Fruit fly (Drosophila melanogaster) whole organism, wandering third instar larva: ENCODE measurements around the gene CG32074.
A peak's percentile ranks its signal among the peaks of the same experiment; 100 is the strongest.

Experiments
- Abd-B ChIP-seq: fragments of >200 bp; optimal IDR thresholded peaks from 2 replicates; lab custom pipeline; 2017; ENCODE audit warnings: missing biosample characterization, missing genetic modification characterization
- CG9705 ChIP-seq: fragments of 200-800 bp; sonication (Bioruptor generic); optimal IDR thresholded peaks from 2 replicates; lab custom pipeline; 2018; ENCODE audit warnings: missing biosample characterization, mild to moderate bottlenecking, missing genetic modification characterization
- CrebA ChIP-seq: fragments of 200-800 bp; sonication (Bioruptor generic); optimal IDR thresholded peaks from 2 replicates; lab custom pipeline; 2016; ENCODE audit warnings: missing biosample characterization, mild to moderate bottlenecking, missing genetic modification characterization, borderline replicate concordance
- Dif ChIP-seq: fragments of 200-275, 200-300 bp; sonication (Bioruptor generic); optimal IDR thresholded peaks from 2 replicates; lab custom pipeline; 2018; ENCODE audit warnings: missing biosample characterization, missing genetic modification characterization; ENCODE audit not compliant: partially characterized antibody
- HLH106 ChIP-seq: fragments of 200-800 bp; optimal IDR thresholded peaks from 3 replicates; lab custom pipeline; 2019; ENCODE audit warnings: missing biosample characterization, mild to moderate bottlenecking, missing genetic modification characterization, moderate library complexity
- Hnf4 ChIP-seq: fragments of 200-800 bp; sonication (Bioruptor generic); optimal IDR thresholded peaks from 2 replicates; lab custom pipeline; 2016; ENCODE audit warnings: missing biosample characterization, mild to moderate bottlenecking, missing genetic modification characterization
- Hr83 ChIP-seq: fragments of 200-300 bp; sonication (Bioruptor generic); optimal IDR thresholded peaks from 2 replicates; lab custom pipeline; 2016; ENCODE audit warnings: missing biosample characterization, mild to moderate bottlenecking, missing genetic modification characterization, moderate library complexity; ENCODE audit not compliant: poor library complexity, severe bottlenecking
- Jra ChIP-seq: sonication (Bioruptor generic); optimal IDR thresholded peaks from 2 replicates; lab custom pipeline; 2016; ENCODE audit warnings: missing biosample characterization, missing genetic modification characterization
- N ChIP-seq: fragments of >200 bp; optimal IDR thresholded peaks from 2 replicates; lab custom pipeline; 2018; ENCODE audit warnings: missing biosample characterization, missing external identifiers, missing genetic modification characterization
- OdsH ChIP-seq: fragments of 200-800 bp; sonication (Bioruptor generic); optimal IDR thresholded peaks from 2 replicates; lab custom pipeline; 2016; ENCODE audit warnings: missing biosample characterization, mild to moderate bottlenecking, missing genetic modification characterization
- Sp1 ChIP-seq: fragments of 200-800 bp; sonication (Bioruptor generic); optimal IDR thresholded peaks from 3 replicates; lab custom pipeline; 2019; ENCODE audit warnings: missing biosample characterization, mild to moderate bottlenecking, missing genetic modification characterization, moderate library complexity
- brk ChIP-seq: fragments of 200-800 bp; sonication (Bioruptor generic); optimal IDR thresholded peaks from 2 replicates; lab custom pipeline; 2016; ENCODE audit warnings: missing biosample characterization, mild to moderate bottlenecking, missing genetic modification characterization
- dl ChIP-seq, 2 experiments: fragments of 175-275, 200-275 bp in 1 of 2; fragments of 200-275 bp in 1 of 2; sonication (Bioruptor generic); optimal IDR thresholded peaks; lab custom pipeline; 2018; ENCODE audit warnings: mild to moderate bottlenecking in 2 of 2, missing biosample characterization in 2 of 2, missing genetic modification characterization in 2 of 2, moderate library complexity in 2 of 2; ENCODE audit not compliant: partially characterized antibody in 2 of 2, insufficient read depth in 1 of 2
- dmrt93B ChIP-seq: fragments of 200-800 bp; sonication (Bioruptor generic); optimal IDR thresholded peaks from 2 replicates; lab custom pipeline; 2018; ENCODE audit warnings: missing biosample characterization, mild to moderate bottlenecking, missing genetic modification characterization
- dsf ChIP-seq: sonication (Bioruptor generic); optimal IDR thresholded peaks from 2 replicates; lab custom pipeline; 2016; ENCODE audit warnings: missing biosample characterization, missing genetic modification characterization, borderline replicate concordance
- ey ChIP-seq: fragments of 200-800 bp; sonication (Bioruptor generic); optimal IDR thresholded peaks from 2 replicates; lab custom pipeline; 2016; ENCODE audit warnings: missing biosample characterization, missing genetic modification characterization
- foxo ChIP-seq, 2 experiments: fragments of 200-800 bp; sonication (Bioruptor generic); optimal IDR thresholded peaks; 2 replicates in 1 of 2; 3 replicates in 1 of 2; lab custom pipeline; 2016 to 2017; ENCODE audit warnings: missing biosample characterization in 2 of 2, missing genetic modification characterization in 2 of 2
- h ChIP-seq: fragments of 200-800 bp; sonication (Bioruptor generic); optimal IDR thresholded peaks from 3 replicates; lab custom pipeline; 2016; ENCODE audit warnings: missing biosample characterization, mild to moderate bottlenecking, missing genetic modification characterization
- jim ChIP-seq: fragments of 175-275, 200-325 bp; sonication (Bioruptor generic); optimal IDR thresholded peaks from 2 replicates; lab custom pipeline; 2016; ENCODE audit warnings: missing biosample characterization, mild to moderate bottlenecking, missing genetic modification characterization
- lola ChIP-seq: fragments of >200 bp; optimal IDR thresholded peaks from 2 replicates; lab custom pipeline; 2017; ENCODE audit warnings: missing biosample characterization, missing genetic modification characterization
- psq ChIP-seq: fragments of 200-800 bp; sonication (Bioruptor generic); optimal IDR thresholded peaks from 3 replicates; lab custom pipeline; 2017; ENCODE audit warnings: missing biosample characterization, mild to moderate bottlenecking, missing genetic modification characterization, moderate library complexity
- rgr ChIP-seq: fragments of 200-800 bp; sonication (Bioruptor generic); optimal IDR thresholded peaks from 3 replicates; lab custom pipeline; 2016; ENCODE audit warnings: missing biosample characterization, mild to moderate bottlenecking, missing genetic modification characterization
- sage ChIP-seq: fragments of 200-800 bp; sonication (Bioruptor generic); optimal IDR thresholded peaks from 2 replicates; lab custom pipeline; 2016; ENCODE audit warnings: missing biosample characterization, mild to moderate bottlenecking, missing genetic modification characterization
- sv ChIP-seq: fragments of 200-800 bp; sonication (Bioruptor generic); optimal IDR thresholded peaks from 3 replicates; lab custom pipeline; 2016; ENCODE audit warnings: missing biosample characterization, missing genetic modification characterization
- usp ChIP-seq: fragments of >200 bp; optimal IDR thresholded peaks from 2 replicates; lab custom pipeline; 2017; ENCODE audit warnings: missing biosample characterization, missing genetic modification characterization
- woc ChIP-seq: sonication (Bioruptor generic); optimal IDR thresholded peaks from 2 replicates; lab custom pipeline; 2016; ENCODE audit warnings: missing biosample characterization, mild to moderate bottlenecking, missing genetic modification characterization

Gene CG32074

dm6 chr3L:11119901-11120418 lies 12.2 kb downstream of the CG32074 start:
- no peak for TF ChIP-seq OdsH
- peak; percentile 12 for TF ChIP-seq jim (GFP tag; lab: Kevin White, UChicago)
- TF ChIP-seq HLH106 (tag; lab: Kevin White, UChicago), result no peak
- TF ChIP-seq lola (GFP tag; lab: Kevin White, UChicago), result no peak
- peak; percentile 3 for TF ChIP-seq sv (GFP tag; lab: Kevin White, UChicago)
- peak; percentile 18 for TF ChIP-seq psq
- no peak for TF ChIP-seq ey (GFP tag; lab: Kevin White, UChicago)
- peak; percentile 82 for TF ChIP-seq N (GFP tag; lab: Kevin White, UChicago)
- TF ChIP-seq h (GFP tag; lab: Kevin White, UChicago), result peak; percentile 34

DNA sequence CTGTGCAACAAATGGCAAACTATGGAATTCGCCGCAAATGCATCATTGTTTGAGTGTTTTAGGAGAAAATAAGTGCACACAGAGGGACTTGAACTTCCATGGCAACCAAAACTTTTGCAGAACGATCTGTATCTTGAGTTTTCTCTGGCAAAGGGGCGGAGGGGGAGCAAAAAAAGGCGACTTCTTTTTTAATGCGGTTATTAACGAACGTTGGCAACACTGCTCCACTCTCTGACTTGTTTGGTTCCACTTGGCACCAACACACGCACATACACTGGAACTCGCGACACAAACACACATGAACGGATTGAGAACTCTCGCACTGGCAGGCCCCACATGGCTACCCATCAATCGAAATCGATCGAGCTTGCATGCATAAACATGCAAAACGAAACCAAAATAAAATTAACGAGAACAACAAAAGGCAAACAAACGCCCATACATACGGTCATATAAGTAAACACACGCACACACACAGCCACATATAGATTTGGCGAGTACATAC lies 12.7 kb downstream of the CG32074 start:
- TF ChIP-seq HLH106 (tag; lab: Kevin White, UChicago), result peak; percentile 30
- TF ChIP-seq woc (GFP tag; lab: Kevin White, UChicago), result no peak
- TF ChIP-seq Abd-B (GFP tag; lab: Kevin White, UChicago), result no peak
- TF ChIP-seq ey (GFP tag; lab: Kevin White, UChicago), result peak; percentile 18
- peak; percentile 41 for TF ChIP-seq psq
- TF ChIP-seq dmrt93B (GFP tag; lab: Kevin White, UChicago), result peak; percentile 6
- peak; percentile 42 for TF ChIP-seq jim (GFP tag; lab: Kevin White, UChicago)
- no peak for TF ChIP-seq usp (GFP tag; lab: Kevin White, UChicago)

dm6 chr3L:11118627-11119395 lies 13.3 kb downstream of the CG32074 start:
- TF ChIP-seq Jra (GFP tag; lab: Kevin White, UChicago) (peak; percentile 6), Sp1 (peak; percentile 16), h (GFP tag; lab: Kevin White, UChicago) (peak; percentile 43), CrebA (no peak), sv (GFP tag; lab: Kevin White, UChicago) (peak; percentile 34), brk (no peak), Hnf4 (peak; percentile 11), rgr (peak; percentile 27), dmrt93B (GFP tag; lab: Kevin White, UChicago) (no peak), ey (GFP tag; lab: Kevin White, UChicago) (no peak), psq (peak; percentile 46), OdsH (peak; percentile 28), dl (GFP tag; optimal IDR thresholded peaks at IDR 0.05; lab: Kevin White, UChicago; ENCODE audit: insufficient read depth in 1 of 2, partially characterized antibody in 2 of 2) (peak in 1 of 2 experiments; percentile 51), dsf (GFP tag; lab: Kevin White, UChicago) (no peak), CG9705 (GFP tag; lab: Kevin White, UChicago) (peak; percentile 23), Dif (GFP tag; lab: Kevin White, UChicago) (peak; percentile 69), lola (GFP tag; lab: Kevin White, UChicago) (no peak), foxo (GFP tag; optimal IDR thresholded peaks at IDR 0.05; lab: Kevin White, UChicago) (peak in 1 of 2 experiments; percentile 25), woc (GFP tag; lab: Kevin White, UChicago) (no peak), Hr83 (GFP tag; lab: Kevin White, UChicago) (peak; percentile 1), sage (GFP tag; lab: Kevin White, UChicago) (peak; percentile 33)

- TF ChIP-seq CrebA, result no peak
- TF ChIP-seq Sp1, result no peak
These were observed 14.4 kb downstream of the CG32074 start for dm6 chr3L:11117733-11118132.
